Fruit fly (Drosophila melanogaster): ENCODE results near the gene CG32017.

CG32017 gene

DNA sequence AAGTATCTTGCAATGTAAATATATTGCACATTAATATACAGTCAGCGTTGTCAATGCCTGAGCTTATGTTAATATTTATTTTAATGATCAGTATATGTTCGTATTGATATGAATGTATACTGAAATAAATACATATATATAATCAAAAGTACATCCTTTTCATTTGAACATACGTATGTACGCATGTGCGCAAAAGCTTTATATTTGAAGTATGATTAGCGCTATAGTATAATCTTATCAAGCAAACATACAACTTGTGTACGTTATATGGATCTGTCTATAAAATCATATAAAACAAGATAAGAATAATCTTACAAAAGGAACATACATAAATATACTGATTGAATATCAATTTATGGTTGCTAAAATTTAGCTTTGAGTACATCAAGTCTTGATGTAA lies 37.2 kb upstream of the CG32017 start (continued):
- TF ChIP-seq CG31388 (GFP tag; optimal IDR thresholded peaks at IDR 0.05) (no peak), CG14710 (tag; optimal IDR thresholded peaks at IDR 0.05) (peak; percentile 34), HmgZ (tag; optimal IDR thresholded peaks at IDR 0.05) (peak; percentile 28), p53 (GFP tag; optimal IDR thresholded peaks at IDR 0.05) (no peak), CG12659 (GFP tag; optimal IDR thresholded peaks at IDR 0.05) (peak; percentile 44), cas (GFP tag; IDR thresholded peaks at IDR 0.05) (no peak), gt (GFP tag; IDR thresholded peaks at IDR 0.05) (no peak), CG17829 (tag; optimal IDR thresholded peaks at IDR 0.05) (no peak), ro (GFP tag; IDR thresholded peaks at IDR 0.05) (no peak), CG10274 (GFP tag; optimal IDR thresholded peaks at IDR 0.05) (no peak), MTF-1 (GFP tag; optimal IDR thresholded peaks at IDR 0.05; ENCODE audit: borderline replicate concordance) (no peak), jing (GFP tag; optimal IDR thresholded peaks at IDR 0.05) (no peak), HHEX (GFP tag; optimal IDR thresholded peaks at IDR 0.05) (no peak), CG3726 (GFP tag; IDR thresholded peaks at IDR 0.05) (no peak), ewg (GFP tag; optimal IDR thresholded peaks at IDR 0.05) (no peak), Hsf (GFP tag; optimal IDR thresholded peaks at IDR 0.05) (no peak), MBD-R2 (GFP tag; IDR thresholded peaks at IDR 0.05) (no peak), CG11560 (tag; IDR thresholded peaks at IDR 0.05) (no peak), sug (tag; optimal IDR thresholded peaks at IDR 0.05) (peak; percentile 50), Bgb (GFP tag; IDR thresholded peaks at IDR 0.05; ENCODE audit: partially characterized antibody) (no peak), GATAe (GFP tag; conservative IDR thresholded peaks at IDR 0.05) (no peak), slou (GFP tag; optimal IDR thresholded peaks at IDR 0.05) (no peak), E2f1 (GFP tag; IDR thresholded peaks at IDR 0.05) (no peak), pum (GFP tag; optimal IDR thresholded peaks at IDR 0.05) (no peak), CG34224 (GFP tag; IDR thresholded peaks at IDR 0.05; ENCODE audit: partially characterized antibody) (no peak), CG17361 (GFP tag; IDR thresholded peaks at IDR 0.05) (peak; percentile 26; the same call in 1 of the 3 replicates), knrl (GFP tag; IDR thresholded peaks at IDR 0.05; ENCODE audit: partially characterized antibody) (no peak), Sry-δ (GFP tag; optimal IDR thresholded peaks at IDR 0.05) (no peak), CG12299 (tag; optimal IDR thresholded peaks at IDR 0.05) (peak; percentile 43), Asciz (GFP tag; optimal IDR thresholded peaks at IDR 0.05) (peak; percentile 42), fd3F (GFP tag; optimal IDR thresholded peaks at IDR 0.05) (no peak), CG4707 (GFP tag; optimal IDR thresholded peaks at IDR 0.05) (peak; percentile 3), unc-4 (GFP tag; IDR thresholded peaks at IDR 0.05; ENCODE audit: partially characterized antibody) (no peak), bsh (GFP tag; optimal IDR thresholded peaks at IDR 0.05) (peak in 1 of 2 experiments; percentile 9), gem (tag; optimal IDR thresholded peaks at IDR 0.05) (peak; percentile 0), CG8478 (optimal IDR thresholded peaks at IDR 0.05) (no peak), CG1832 (GFP tag; optimal IDR thresholded peaks at IDR 0.05) (no peak), CG13296 (GFP tag; optimal IDR thresholded peaks at IDR 0.05) (peak; percentile 76), CG4404 (GFP tag; IDR thresholded peaks at IDR 0.05) (no peak), pfk (GFP tag; optimal IDR thresholded peaks at IDR 0.05) (peak; percentile 55), stc (GFP tag; IDR thresholded peaks at IDR 0.05) (no peak), CG2120 (GFP tag; optimal IDR thresholded peaks at IDR 0.05) (no peak), CG6272 (GFP tag; IDR thresholded peaks at IDR 0.05) (no peak), vvl (GFP tag; IDR thresholded peaks at IDR 0.05) (no peak), ci (GFP tag; IDR thresholded peaks at IDR 0.05) (no peak), trem (tag; optimal IDR thresholded peaks at IDR 0.05) (no peak), CG15011 (GFP tag; optimal IDR thresholded peaks at IDR 0.05) (no peak), HmgD (GFP tag; optimal IDR thresholded peaks at IDR 0.05) (no peak), Lpt (GFP tag; optimal IDR thresholded peaks at IDR 0.05) (no peak), CG2129 (GFP tag; IDR thresholded peaks at IDR 0.05; ENCODE audit: partially characterized antibody) (no peak), hbn (GFP tag; IDR thresholded peaks at IDR 0.05; ENCODE audit: partially characterized antibody) (no peak)
